Fruit fly (Drosophila melanogaster) S2 (cell line): ENCODE data around the gene CG34162.
A peak's percentile ranks its signal among the peaks of the same experiment; 100 is the strongest.

Experiments used
- CG8478 ChIP-seq: fragments of >200 bp; optimal IDR thresholded peaks from 2 replicates; lab custom pipeline; 2018
- CTCF ChIP-seq, 2 experiments: fragments of >200 bp; optimal IDR thresholded peaks; 2 replicates each; lab custom pipeline; 2018

- TF ChIP-seq CG8478 (lab: Kevin White, UChicago), result no peak
- TF ChIP-seq CTCF (optimal IDR thresholded peaks at IDR 0.05; lab: Kevin White, UChicago), result peak; percentile 66 to 70
These were observed 37.7 kb upstream of the CG34162 start for dm6 chr2L:11493933-11494332.
